Worm (Caenorhabditis elegans) whole organism, L1 larva: ENCODE results near the gene R08F11.4.

Source experiments
- C34B4.2 ChIP-seq: sonication (generic microtip); optimal IDR thresholded peaks from 2 replicates; lab custom pipeline; 2017; ENCODE audit warnings: mild to moderate bottlenecking, missing genetic modification characterization, missing compliant biosample characterization
- F16B12.6 ChIP-seq: fragments of 150-350 bp; optimal IDR thresholded peaks from 2 replicates; lab custom pipeline; 2014; ENCODE audit warnings: missing biosample characterization, missing genetic modification characterization
- aha-1 ChIP-seq: fragments of 150-350 bp; optimal IDR thresholded peaks from 2 replicates; lab custom pipeline; 2014; ENCODE audit warnings: missing biosample characterization, missing genetic modification characterization
- aly-2 ChIP-seq: fragments of 150-350 bp; optimal IDR thresholded peaks from 2 replicates; lab custom pipeline; 2014; ENCODE audit warnings: missing biosample characterization, missing genetic modification characterization
- ceh-63 ChIP-seq: fragments of 200-800 bp; sonication (Bioruptor generic); optimal IDR thresholded peaks from 2 replicates; lab custom pipeline; 2018; ENCODE audit warnings: mild to moderate bottlenecking, missing genetic modification characterization, missing compliant biosample characterization
- ceh-88 ChIP-seq: fragments of 200-800 bp; sonication (Bioruptor generic); IDR thresholded peaks from 2 replicates; pipeline ENCODE4 v1.3.6; 2022; ENCODE audit warnings: missing genetic modification characterization, missing compliant biosample characterization
- ceh-90 ChIP-seq: sonication (generic microtip); optimal IDR thresholded peaks from 2 replicates; lab custom pipeline; 2016; ENCODE audit warnings: missing genetic modification characterization, missing compliant biosample characterization
- efl-1 ChIP-seq, 4 experiments: fragments of 150-350 bp; optimal IDR thresholded peaks in 3 of 4; peaks in 1 of 4; 1 replicate in 1 of 4; 2 replicates in 3 of 4; lab custom pipeline; 2014; ENCODE audit warnings: missing biosample characterization in 2 of 4, missing genetic modification characterization in 2 of 4, missing genetic modification reagents in 2 of 4
- efl-3 ChIP-seq: fragments of 200-800 bp; sonication (Bioruptor generic); optimal IDR thresholded peaks from 2 replicates; lab custom pipeline; 2018; ENCODE audit warnings: mild to moderate bottlenecking, missing genetic modification characterization, missing compliant biosample characterization
- egl-27 ChIP-seq, 2 experiments: fragments of 150-350 bp in 1 of 2; sonication (generic microtip); optimal IDR thresholded peaks; 3 replicates each; lab custom pipeline; 2017 to 2018; ENCODE audit warnings: missing biosample characterization in 2 of 2, missing genetic modification characterization in 2 of 2, missing genetic modification reagents in 2 of 2
- elt-3 ChIP-seq, 6 experiments: fragments of 150-350 bp in 1 of 6; sonication (generic microtip); optimal IDR thresholded peaks; 2 replicates each; lab custom pipeline; 2017 to 2018; ENCODE audit warnings: missing biosample characterization in 6 of 6, missing genetic modification characterization in 6 of 6, inconsistent platforms in 1 of 6
- ets-5 ChIP-seq: fragments of 200-800 bp; sonication (Bioruptor generic); IDR thresholded peaks from 2 replicates; pipeline ENCODE4 v1.3.6; 2022; ENCODE audit warnings: missing genetic modification characterization, missing compliant biosample characterization
- fkh-10 ChIP-seq: sonication (generic microtip); optimal IDR thresholded peaks from 2 replicates; lab custom pipeline; 2017; ENCODE audit warnings: missing biosample characterization, missing genetic modification reagents, missing genetic modification characterization
- fkh-8 ChIP-seq: sonication (generic microtip); optimal IDR thresholded peaks from 2 replicates; lab custom pipeline; 2016; ENCODE audit warnings: mild to moderate bottlenecking, missing genetic modification characterization, missing compliant biosample characterization
- hlh-4 ChIP-seq: sonication (generic microtip); optimal IDR thresholded peaks from 2 replicates; lab custom pipeline; 2016; ENCODE audit warnings: mild to moderate bottlenecking, missing genetic modification characterization, missing compliant biosample characterization
- hpl-2 ChIP-seq: fragments of 150-350 bp; optimal IDR thresholded peaks from 2 replicates; lab custom pipeline; 2014; ENCODE audit warnings: missing biosample characterization, missing genetic modification reagents, missing genetic modification characterization
- isw-1 ChIP-seq: fragments of 200-800 bp; sonication (Bioruptor generic); IDR thresholded peaks from 2 replicates; pipeline ENCODE4 v1.3.6; 2022; ENCODE audit warnings: missing genetic modification characterization, missing compliant biosample characterization
- lin-13 ChIP-seq: fragments of 150-350 bp; optimal IDR thresholded peaks from 2 replicates; lab custom pipeline; 2014; ENCODE audit warnings: missing biosample characterization, missing genetic modification reagents, missing genetic modification characterization
- lin-14 ChIP-seq: fragments of 200-800 bp; sonication (Bioruptor generic); optimal IDR thresholded peaks from 2 replicates; lab custom pipeline; 2018; ENCODE audit warnings: mild to moderate bottlenecking, missing genetic modification characterization, moderate library complexity, missing compliant biosample characterization
- lin-15B ChIP-seq: fragments of 150-350 bp; sonication (generic microtip); optimal IDR thresholded peaks from 3 replicates; lab custom pipeline; 2014; ENCODE audit warnings: missing biosample characterization, missing genetic modification characterization
- nhr-11 ChIP-seq: fragments of 150-350 bp; optimal IDR thresholded peaks from 2 replicates; lab custom pipeline; 2014; ENCODE audit warnings: missing biosample characterization, missing genetic modification characterization
- nhr-12 ChIP-seq: sonication (generic microtip); optimal IDR thresholded peaks from 2 replicates; lab custom pipeline; 2017; ENCODE audit warnings: missing biosample characterization, missing genetic modification characterization
- nhr-19 ChIP-seq: fragments of 200-800 bp; sonication (Bioruptor generic); conservative IDR thresholded peaks from 2 replicates; pipeline ENCODE4 v1.3.6; 2022; ENCODE audit warnings: missing genetic modification characterization, missing compliant biosample characterization
- nhr-77 ChIP-seq: fragments of 150-350 bp; optimal IDR thresholded peaks from 2 replicates; lab custom pipeline; 2014; ENCODE audit warnings: missing biosample characterization, missing genetic modification characterization
- nhr-85 ChIP-seq: sonication (generic microtip); peaks from one replicate; lab custom pipeline; 2016; ENCODE audit warnings: missing genetic modification characterization, inconsistent platforms, missing compliant biosample characterization
- pax-3 ChIP-seq: fragments of 200-800 bp; sonication (Bioruptor generic); optimal IDR thresholded peaks from 2 replicates; lab custom pipeline; 2018; ENCODE audit warnings: mild to moderate bottlenecking, missing genetic modification characterization, moderate library complexity, missing compliant biosample characterization
- skn-1 ChIP-seq: fragments of 150-350 bp; optimal IDR thresholded peaks from 2 replicates; lab custom pipeline; 2014; ENCODE audit warnings: missing biosample characterization, missing genetic modification characterization
- sox-4 ChIP-seq: sonication (generic microtip); optimal IDR thresholded peaks from 2 replicates; lab custom pipeline; 2016; ENCODE audit warnings: missing genetic modification characterization, missing compliant biosample characterization
- unc-30 ChIP-seq: sonication (generic microtip); optimal IDR thresholded peaks from 2 replicates; lab custom pipeline; 2017; ENCODE audit warnings: missing biosample characterization, missing genetic modification characterization

R08F11.4 gene

ce11 chrV:3801787-3802417 lies 3.4 kb downstream of the R08F11.4 start:
- TF ChIP-seq egl-27 (tag; optimal IDR thresholded peaks at IDR 0.05; lab: Kevin White, UChicago) (no peak), elt-3 (tag; optimal IDR thresholded peaks at IDR 0.05; lab: Kevin White, UChicago) (no peak), efl-1 (optimal IDR thresholded peaks at IDR 0.05; lab: Kevin White, UChicago) (no peak), efl-1 (GFP tag; optimal IDR thresholded peaks at IDR 0.05 in 1 of 2; lab: Kevin White, UChicago) (peak in 1 of 2 experiments; percentile 24)
- TF ChIP-seq, all 84 proteins: peak for 1

ce11 chrV:3800378-3800777 lies 4.9 kb downstream of the R08F11.4 start, which contains the start of gene srt-30:
Gene srt-30, minus strand, starts transcription at chrV:3800478.
- TF ChIP-seq aha-1 (tag; lab: Kevin White, UChicago) (no peak), nhr-77 (no peak), isw-1 (GFP tag; lab: Robert Waterston, UW) (no peak), lin-15B (tag; lab: Kevin White, UChicago) (no peak), aly-2 (no peak), hpl-2 (no peak), elt-3 (tag; optimal IDR thresholded peaks at IDR 0.05; lab: Kevin White, UChicago) (no peak), ceh-88 (GFP tag; lab: Robert Waterston, UW) (no peak), nhr-12 (no peak), lin-13 (GFP tag; lab: Kevin White, UChicago) (no peak), F16B12.6 (tag; lab: Kevin White, UChicago) (no peak), ets-5 (GFP tag; lab: Robert Waterston, UW) (no peak)

- TF ChIP-seq nhr-85 (tag; lab: Kevin White, UChicago) (peak; percentile 0), ceh-90 (tag; lab: Kevin White, UChicago) (no peak)
Observed at ce11 chrV:3799737-3800136, 5.6 kb downstream of the R08F11.4 start.

ce11 chrV:3790424-3790823 lies 14.9 kb downstream of the R08F11.4 start:
- TF ChIP-seq nhr-19 (GFP tag; lab: Robert Waterston, UW), result no peak
- no peak for TF ChIP-seq unc-30 (tag; lab: Kevin White, UChicago)

- TF ChIP-seq sox-4 (tag; lab: Kevin White, UChicago) (no peak), pax-3 (tag; lab: Kevin White, UChicago) (no peak), ceh-90 (tag; lab: Kevin White, UChicago) (no peak), skn-1 (tag; lab: Kevin White, UChicago) (no peak)
Observed at ce11 chrV:3789770-3790169, 15.6 kb downstream of the R08F11.4 start, which contains the start of gene R08F11.7. Gene R08F11.7, plus strand, starts transcription at chrV:3790070.

- TF ChIP-seq efl-3 (no peak), C34B4.2 (tag; lab: Kevin White, UChicago) (no peak), lin-14 (GFP tag; lab: Kevin White, UChicago) (peak; percentile 56), nhr-11 (tag; lab: Kevin White, UChicago) (no peak), ceh-88 (GFP tag; lab: Robert Waterston, UW) (no peak), fkh-10 (GFP tag; lab: Kevin White, UChicago) (peak; percentile 79), hlh-4 (no peak), elt-3 (tag; optimal IDR thresholded peaks at IDR 0.05; lab: Kevin White, UChicago) (no peak), pax-3 (tag; lab: Kevin White, UChicago) (peak; percentile 1), efl-1 (optimal IDR thresholded peaks at IDR 0.05; lab: Kevin White, UChicago) (no peak), efl-1 (GFP tag; optimal IDR thresholded peaks at IDR 0.05 in 1 of 2; lab: Kevin White, UChicago) (peak in 1 of 2 experiments; percentile 64), aha-1 (tag; lab: Kevin White, UChicago) (no peak), skn-1 (tag; lab: Kevin White, UChicago) (no peak), fkh-8 (tag; lab: Kevin White, UChicago) (peak; percentile 32), aly-2 (no peak), ceh-63 (GFP tag; lab: Kevin White, UChicago) (no peak)
Observed at ce11 chrV:3788538-3788937, 16.8 kb downstream of the R08F11.4 start.
